Worm (Caenorhabditis elegans) whole organism, L2 larva: ENCODE results near the gene grl-7.

Experiments
- C34F6.9 ChIP-seq: fragments of 150-350 bp; optimal IDR thresholded peaks from 2 replicates; lab custom pipeline; 2014; ENCODE audit warnings: missing biosample characterization, missing genetic modification characterization
- F13H6.1 ChIP-seq: sonication (generic microtip); optimal IDR thresholded peaks from 2 replicates; lab custom pipeline; 2016; ENCODE audit warnings: missing genetic modification characterization, missing compliant biosample characterization
- R02D3.7 ChIP-seq: fragments of 150-350 bp; optimal IDR thresholded peaks from 2 replicates; lab custom pipeline; 2014; ENCODE audit warnings: missing biosample characterization, missing genetic modification characterization
- Y55F3AM.14 ChIP-seq: fragments of 200-800 bp; sonication (Bioruptor generic); optimal IDR thresholded peaks from 2 replicates; lab custom pipeline; 2018; ENCODE audit warnings: mild to moderate bottlenecking, missing genetic modification characterization, missing compliant biosample characterization
- ZK546.5 ChIP-seq: sonication (generic microtip); optimal IDR thresholded peaks from 2 replicates; lab custom pipeline; 2017; ENCODE audit warnings: missing biosample characterization, missing genetic modification characterization
- alr-1 ChIP-seq: fragments of 150-350 bp; optimal IDR thresholded peaks from 2 replicates; lab custom pipeline; 2014; ENCODE audit warnings: missing biosample characterization, missing genetic modification characterization
- aly-2 ChIP-seq: fragments of 150-350 bp; optimal IDR thresholded peaks from 2 replicates; lab custom pipeline; 2014; ENCODE audit warnings: missing biosample characterization, missing genetic modification characterization
- blmp-1 ChIP-seq: sonication (generic microtip); optimal IDR thresholded peaks from 2 replicates; lab custom pipeline; 2017; ENCODE audit warnings: missing genetic modification characterization, mild to moderate bottlenecking, missing compliant biosample characterization, antibody characterized with exemption, moderate library complexity; ENCODE audit not compliant: insufficient read depth
- ceh-16 ChIP-seq: fragments of 150-350 bp; optimal IDR thresholded peaks from 2 replicates; lab custom pipeline; 2014; ENCODE audit warnings: missing biosample characterization, missing genetic modification characterization
- ceh-82 ChIP-seq: fragments of 150-350 bp; optimal IDR thresholded peaks from 2 replicates; lab custom pipeline; 2014; ENCODE audit warnings: missing biosample characterization, missing genetic modification characterization
- crh-2 ChIP-seq: sonication (generic microtip); optimal IDR thresholded peaks from 2 replicates; lab custom pipeline; 2017; ENCODE audit warnings: missing biosample characterization, missing genetic modification characterization
- egl-27 ChIP-seq: sonication (generic microtip); optimal IDR thresholded peaks from 3 replicates; lab custom pipeline; 2017; ENCODE audit warnings: missing biosample characterization, missing genetic modification reagents, missing genetic modification characterization
- elt-1 ChIP-seq: fragments of 150-350 bp; optimal IDR thresholded peaks from 2 replicates; lab custom pipeline; 2014; ENCODE audit warnings: missing biosample characterization, missing genetic modification characterization
- fos-1 ChIP-seq: fragments of 150-350 bp; optimal IDR thresholded peaks from 2 replicates; lab custom pipeline; 2014; ENCODE audit warnings: missing biosample characterization, missing genetic modification characterization
- gmeb-1 ChIP-seq: fragments of 150-350 bp; optimal IDR thresholded peaks from 2 replicates; lab custom pipeline; 2014; ENCODE audit warnings: missing biosample characterization, missing genetic modification characterization
- lin-11 ChIP-seq: fragments of 150-350 bp; sonication (generic microtip); optimal IDR thresholded peaks from 2 replicates; lab custom pipeline; 2014; ENCODE audit warnings: missing biosample characterization, missing genetic modification characterization, inconsistent platforms, mixed read lengths
- lsy-2 ChIP-seq, 2 experiments: fragments of 150-350 bp in 1 of 2; sonication (generic microtip) in 1 of 2; optimal IDR thresholded peaks; 2 replicates each; lab custom pipeline; 2014 to 2017; ENCODE audit warnings: missing biosample characterization in 2 of 2, missing genetic modification characterization in 2 of 2
- mab-5 ChIP-seq: fragments of 150-350 bp; optimal IDR thresholded peaks from 2 replicates; lab custom pipeline; 2014; ENCODE audit warnings: missing biosample characterization, missing genetic modification characterization
- mbf-1 ChIP-seq: sonication (generic microtip); optimal IDR thresholded peaks from 2 replicates; lab custom pipeline; 2017; ENCODE audit warnings: missing biosample characterization, missing genetic modification characterization
- mdl-1 ChIP-seq, 2 experiments: fragments of 150-350 bp in 1 of 2; sonication (generic microtip) in 1 of 2; optimal IDR thresholded peaks; 2 replicates each; lab custom pipeline; 2017; ENCODE audit warnings: missing biosample characterization in 2 of 2, missing genetic modification characterization in 2 of 2
- nhr-10 ChIP-seq: sonication (generic microtip); optimal IDR thresholded peaks from 2 replicates; lab custom pipeline; 2017; ENCODE audit warnings: missing biosample characterization, missing genetic modification characterization
- nhr-11 ChIP-seq: fragments of 150-350 bp; optimal IDR thresholded peaks from 2 replicates; lab custom pipeline; 2014; ENCODE audit warnings: missing biosample characterization, missing genetic modification characterization
- nhr-12 ChIP-seq: fragments of 150-350 bp; optimal IDR thresholded peaks from 2 replicates; lab custom pipeline; 2014; ENCODE audit warnings: missing biosample characterization, missing genetic modification characterization
- nhr-21 ChIP-seq: fragments of 150-350 bp; optimal IDR thresholded peaks from 2 replicates; lab custom pipeline; 2014; ENCODE audit warnings: missing biosample characterization, missing genetic modification characterization
- nhr-23 ChIP-seq: fragments of 150-350 bp; optimal IDR thresholded peaks from 2 replicates; lab custom pipeline; 2014; ENCODE audit warnings: missing biosample characterization, missing genetic modification reagents, missing genetic modification characterization
- nhr-237 ChIP-seq: fragments of 150-350 bp; optimal IDR thresholded peaks from 2 replicates; lab custom pipeline; 2014; ENCODE audit warnings: missing biosample characterization, missing genetic modification characterization
- nhr-77 ChIP-seq: fragments of 150-350 bp; optimal IDR thresholded peaks from 2 replicates; lab custom pipeline; 2014; ENCODE audit warnings: missing biosample characterization, missing genetic modification characterization
- peb-1 ChIP-seq: fragments of 150-350 bp; optimal IDR thresholded peaks from 2 replicates; lab custom pipeline; 2014; ENCODE audit warnings: missing biosample characterization, missing genetic modification characterization
- sem-4 ChIP-seq: fragments of 150-350 bp; optimal IDR thresholded peaks from 2 replicates; lab custom pipeline; 2014; ENCODE audit warnings: missing biosample characterization, missing genetic modification reagents, missing genetic modification characterization
- skn-1 ChIP-seq: sonication (generic microtip); optimal IDR thresholded peaks from 2 replicates; lab custom pipeline; 2017; ENCODE audit warnings: missing biosample characterization, missing genetic modification characterization
- sma-3 ChIP-seq: sonication (generic microtip); optimal IDR thresholded peaks from 2 replicates; lab custom pipeline; 2016; ENCODE audit warnings: missing genetic modification reagents, missing genetic modification characterization, missing compliant biosample characterization
- sma-9 ChIP-seq, 2 experiments: fragments of 150-350 bp in 1 of 2; sonication (generic microtip) in 1 of 2; optimal IDR thresholded peaks; 2 replicates each; lab custom pipeline; 2014 to 2016; ENCODE audit warnings: missing genetic modification characterization in 2 of 2, mild to moderate bottlenecking in 1 of 2, missing biosample characterization in 1 of 2, missing compliant biosample characterization in 1 of 2, missing genetic modification reagents in 1 of 2, moderate library complexity in 1 of 2
- unc-39 ChIP-seq: fragments of 150-350 bp; optimal IDR thresholded peaks from 2 replicates; lab custom pipeline; 2014; ENCODE audit warnings: missing biosample characterization, missing genetic modification characterization
- unc-55 ChIP-seq: fragments of 150-350 bp; sonication (generic microtip); optimal IDR thresholded peaks from 3 replicates; lab custom pipeline; 2014; ENCODE audit warnings: missing biosample characterization, missing genetic modification reagents, missing genetic modification characterization
- unc-62 ChIP-seq: fragments of 150-350 bp; optimal IDR thresholded peaks from 2 replicates; lab custom pipeline; 2014; ENCODE audit warnings: missing biosample characterization, missing genetic modification reagents, missing genetic modification characterization
- zag-1 ChIP-seq: fragments of 150-350 bp; optimal IDR thresholded peaks from 2 replicates; lab custom pipeline; 2014; ENCODE audit warnings: missing biosample characterization, missing genetic modification characterization
- ztf-1 ChIP-seq: fragments of 200-800 bp; sonication (Bioruptor generic); conservative IDR thresholded peaks from 2 replicates; pipeline ENCODE4 v1.3.6; 2022; ENCODE audit warnings: missing genetic modification characterization, missing compliant biosample characterization
- ztf-11 ChIP-seq: sonication (generic microtip); optimal IDR thresholded peaks from 2 replicates; lab custom pipeline; 2017; ENCODE audit warnings: missing biosample characterization, missing genetic modification characterization

The grl-7 gene

ce11 chrV:11354264-11354663, 7.5 kb upstream of the grl-7 start:
- TF ChIP-seq ZK546.5 (tag; lab: Kevin White, UChicago) (no peak), ceh-16 (tag; lab: Kevin White, UChicago) (no peak), unc-39 (tag; lab: Kevin White, UChicago) (no peak), mab-5 (tag; lab: Kevin White, UChicago) (no peak), nhr-237 (no peak), R02D3.7 (tag; lab: Kevin White, UChicago) (no peak), mbf-1 (tag; lab: Kevin White, UChicago) (no peak), unc-62 (GFP tag; lab: Kevin White, UChicago) (no peak), blmp-1 (tag; lab: Kevin White, UChicago) (no peak), nhr-10 (no peak)

DNA sequence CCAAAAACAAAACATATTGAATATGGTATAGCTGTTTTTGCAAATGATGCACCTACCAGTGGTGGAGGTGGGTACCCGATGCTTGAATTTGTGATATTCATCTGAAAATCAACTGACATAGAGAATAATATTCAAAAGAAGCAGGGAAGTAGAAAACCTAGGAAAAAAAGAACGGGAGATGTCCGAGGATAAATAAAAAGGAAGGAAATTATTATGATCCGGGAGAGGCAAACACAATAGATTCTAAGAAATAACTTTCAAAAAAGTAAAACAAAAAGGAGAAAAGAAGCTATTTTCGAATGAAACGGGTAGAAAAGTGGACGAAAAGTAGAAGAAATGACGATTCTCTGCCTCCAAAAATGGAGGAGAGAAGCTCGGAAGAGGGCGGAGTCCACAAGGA, 6.1 kb upstream of the grl-7 start, which contains the start of gene npr-25:
TSS of gene npr-25 (minus strand) at position 101 of the 400 bp plus-strand sequence.
- no peak for TF ChIP-seq zag-1 (tag; lab: Kevin White, UChicago)
- TF ChIP-seq sem-4 (tag; lab: Kevin White, UChicago): no peak
- TF ChIP-seq nhr-77 (tag; lab: Kevin White, UChicago): no peak
- no peak for TF ChIP-seq crh-2
- TF ChIP-seq sma-3 (GFP tag; lab: Kevin White, UChicago): no peak
- TF ChIP-seq ztf-1 (GFP tag; lab: Robert Waterston, UW): no peak
- no peak for TF ChIP-seq elt-1 (tag; lab: Kevin White, UChicago)
- no peak for TF ChIP-seq ZK546.5 (tag; lab: Kevin White, UChicago)
- TF ChIP-seq alr-1 (tag; lab: Kevin White, UChicago): no peak
- TF ChIP-seq nhr-11 (tag; lab: Kevin White, UChicago): no peak
- TF ChIP-seq unc-39 (tag; lab: Kevin White, UChicago): no peak
- no peak for TF ChIP-seq lin-11 (tag; lab: Kevin White, UChicago)
- TF ChIP-seq fos-1: no peak

DNA sequence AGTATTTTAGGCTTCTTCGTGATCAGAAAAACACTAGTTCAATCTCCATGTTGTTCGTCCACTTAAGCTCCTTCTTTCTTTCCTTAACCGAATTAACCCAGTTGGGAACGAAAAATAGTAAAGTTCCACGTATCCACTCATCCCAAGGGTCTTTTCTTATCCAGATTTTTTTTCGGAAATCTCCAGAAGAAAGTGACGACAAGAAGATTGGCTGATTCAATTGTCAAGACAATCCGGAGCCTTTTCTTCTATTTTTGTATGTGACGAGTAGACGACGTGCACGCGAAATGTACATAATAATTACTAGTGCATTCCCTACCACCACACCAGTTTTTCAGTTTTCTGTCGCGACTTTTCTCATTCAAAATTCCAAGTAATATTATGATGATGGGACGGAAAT, 4.5 kb upstream of the grl-7 start:
- no peak for TF ChIP-seq ZK546.5 (tag; lab: Kevin White, UChicago)
- TF ChIP-seq nhr-23 (tag; lab: Kevin White, UChicago): no peak
- no peak for TF ChIP-seq lsy-2 (tag; optimal IDR thresholded peaks at IDR 0.05; lab: Kevin White, UChicago)
- no peak for TF ChIP-seq nhr-77 (tag; lab: Kevin White, UChicago)
- TF ChIP-seq, all 48 proteins: peak for 0

ce11 chrV:11344816-11345336, 1.9 kb downstream of the grl-7 start:
- TF ChIP-seq unc-55 (no peak), egl-27 (no peak), mdl-1 (tag; optimal IDR thresholded peaks at IDR 0.05; lab: Kevin White, UChicago) (no peak), unc-62 (GFP tag; lab: Kevin White, UChicago) (no peak), ceh-82 (tag; lab: Kevin White, UChicago) (no peak), nhr-10 (no peak), F13H6.1 (tag; lab: Kevin White, UChicago) (no peak), R02D3.7 (tag; lab: Kevin White, UChicago) (no peak), nhr-23 (tag; lab: Kevin White, UChicago) (no peak), sma-9 (GFP tag; optimal IDR thresholded peaks at IDR 0.05; lab: Kevin White, UChicago) (no peak), sma-9 (tag; optimal IDR thresholded peaks at IDR 0.05; lab: Kevin White, UChicago) (no peak), zag-1 (tag; lab: Kevin White, UChicago) (no peak), crh-2 (no peak), aly-2 (tag; lab: Kevin White, UChicago) (no peak), nhr-21 (no peak), peb-1 (tag; lab: Kevin White, UChicago) (no peak), nhr-12 (tag; lab: Kevin White, UChicago) (no peak), gmeb-1 (tag; lab: Kevin White, UChicago) (no peak), sma-3 (GFP tag; lab: Kevin White, UChicago) (no peak)

- no peak for TF ChIP-seq skn-1 (tag; lab: Kevin White, UChicago)
- no peak for TF ChIP-seq C34F6.9 (tag; lab: Kevin White, UChicago)
- TF ChIP-seq Y55F3AM.14 (GFP tag; lab: Kevin White, UChicago): no peak
- no peak for TF ChIP-seq ztf-11
Observed at ce11 chrV:11344112-11344511, 2.7 kb downstream of the grl-7 start.
